Worm (Caenorhabditis elegans): ENCODE results near the gene K03A1.4.
A peak's percentile ranks its signal among the peaks of the same experiment; 100 is the strongest.

Gene K03A1.4

ce11 chrX:7313236-7313635, 14.7 kb upstream of the K03A1.4 start:
- TF ChIP-seq nhr-80 (tag; optimal IDR thresholded peaks at IDR 0.05) (no peak), T07F8.4 (tag; optimal IDR thresholded peaks at IDR 0.05) (no peak), sdz-38 (tag; optimal IDR thresholded peaks at IDR 0.05) (no peak), T26A5.8 (tag; optimal IDR thresholded peaks at IDR 0.05) (no peak), attf-3 (GFP tag; conservative IDR thresholded peaks at IDR 0.05) (no peak)

- TF ChIP-seq aptf-2 (GFP tag; conservative IDR thresholded peaks at IDR 0.05) (peak; percentile 91), egl-18 (GFP tag; IDR thresholded peaks at IDR 0.05) (no peak), C17E4.6 (GFP tag; IDR thresholded peaks at IDR 0.05) (no peak), attf-3 (GFP tag; conservative IDR thresholded peaks at IDR 0.05) (no peak), hmg-20 (GFP tag; IDR thresholded peaks at IDR 0.05) (no peak), Y79H2A.3 (GFP tag; conservative IDR thresholded peaks at IDR 0.05) (no peak)
Measured at ce11 chrX:7311870-7312269, 13.3 kb upstream of the K03A1.4 start.

- no peak for TF ChIP-seq Y53F4B.3 (GFP tag; IDR thresholded peaks at IDR 0.05)
- peak; percentile 36; the same call in 1 of the 2 replicates for TF ChIP-seq hmg-1.2 (GFP tag; IDR thresholded peaks at IDR 0.05)
Measured at ce11 chrX:7309775-7310174, 11.2 kb upstream of the K03A1.4 start, which contains the start of the genes his-38 and his-40. his-38 (minus strand) TSS chrX:7309875. his-40 (plus strand) TSS chrX:7310110.

ce11 chrX:7306434-7306833, 7.9 kb upstream of the K03A1.4 start:
- no peak for TF ChIP-seq cebp-2 (GFP tag; IDR thresholded peaks at IDR 0.05)
- peak; percentile 58 for TF ChIP-seq K12H6.12 (tag; optimal IDR thresholded peaks at IDR 0.05)
- peak; percentile 5 for TF ChIP-seq somi-1 (GFP tag; optimal IDR thresholded peaks at IDR 0.05)
- TF ChIP-seq T26A5.8 (tag; optimal IDR thresholded peaks at IDR 0.05): no peak
- TF ChIP-seq snpc-4 (GFP tag; optimal IDR thresholded peaks at IDR 0.05): no peak
- TF ChIP-seq snpc-4 (tag; optimal IDR thresholded peaks at IDR 0.05): peak in 3 of 4 experiments; percentile 3 to 7 (median 5)
- TF ChIP-seq lin-40 (tag; optimal IDR thresholded peaks at IDR 0.05): peak; percentile 65
- peak; percentile 11 for TF ChIP-seq gei-17 (GFP tag; optimal IDR thresholded peaks at IDR 0.05)
- TF ChIP-seq lir-1 (GFP tag; conservative IDR thresholded peaks at IDR 0.05): 0 out of 2 replicates have a peak, but pooled peaks have one; percentile 16
- no peak for TF ChIP-seq madf-3 (GFP tag; IDR thresholded peaks at IDR 0.05)
- TF ChIP-seq dox-1 (GFP tag; IDR thresholded peaks at IDR 0.05): peak; percentile 48; the same call in 1 of the 2 replicates
- TF ChIP-seq nhr-80 (tag; optimal IDR thresholded peaks at IDR 0.05): no peak
- peak; percentile 86 for TF ChIP-seq zfh-2 (GFP tag; conservative IDR thresholded peaks at IDR 0.05)
- no peak for TF ChIP-seq cebp-1 (GFP tag; IDR thresholded peaks at IDR 0.05)
- peak; percentile 47 for TF ChIP-seq cebp-1 (tag; optimal IDR thresholded peaks at IDR 0.05)
- peak; percentile 57; the same call in 1 of the 2 replicates for TF ChIP-seq hmg-1.2 (GFP tag; IDR thresholded peaks at IDR 0.05)
- no peak for TF ChIP-seq dpl-1 (GFP tag; optimal IDR thresholded peaks at IDR 0.05)
- peak in 1 of 3 experiments; percentile 47 for TF ChIP-seq lin-35 (GFP tag; optimal IDR thresholded peaks at IDR 0.05)
- no peak for TF ChIP-seq nhr-120 (GFP tag; IDR thresholded peaks at IDR 0.05)
- peak; percentile 25 for TF ChIP-seq ceh-27 (GFP tag; optimal IDR thresholded peaks at IDR 0.05)
- no peak for TF ChIP-seq F10E7.11 (tag; optimal IDR thresholded peaks at IDR 0.05)
- TF ChIP-seq rcor-1 (GFP tag; IDR thresholded peaks at IDR 0.05): 0 out of 2 replicates have a peak, but pooled peaks have one; percentile 40
- TF ChIP-seq mcd-1 (GFP tag; IDR thresholded peaks at IDR 0.05): peak; percentile 33; the same call in 1 of the 2 replicates
- peak; percentile 58; the same call in 1 of the 2 replicates for TF ChIP-seq K11D2.4 (GFP tag; IDR thresholded peaks at IDR 0.05)
- TF ChIP-seq Y67H2A.10 (GFP tag; conservative IDR thresholded peaks at IDR 0.05): 0 out of 2 replicates have a peak, but pooled peaks have one; percentile 31
- TF ChIP-seq lin-26 (GFP tag; IDR thresholded peaks at IDR 0.05): peak; percentile 68; the same call in 1 of the 2 replicates
- peak; percentile 37 for TF ChIP-seq ZK185.1 (tag; optimal IDR thresholded peaks at IDR 0.05; ENCODE audit: poor library complexity, severe bottlenecking)
- no peak for TF ChIP-seq B0336.3 (GFP tag; IDR thresholded peaks at IDR 0.05)
- TF ChIP-seq chd-7 (tag; optimal IDR thresholded peaks at IDR 0.05): peak; percentile 34
